Fruit fly (Drosophila melanogaster): ENCODE data around the gene Acbp1.

DNA sequence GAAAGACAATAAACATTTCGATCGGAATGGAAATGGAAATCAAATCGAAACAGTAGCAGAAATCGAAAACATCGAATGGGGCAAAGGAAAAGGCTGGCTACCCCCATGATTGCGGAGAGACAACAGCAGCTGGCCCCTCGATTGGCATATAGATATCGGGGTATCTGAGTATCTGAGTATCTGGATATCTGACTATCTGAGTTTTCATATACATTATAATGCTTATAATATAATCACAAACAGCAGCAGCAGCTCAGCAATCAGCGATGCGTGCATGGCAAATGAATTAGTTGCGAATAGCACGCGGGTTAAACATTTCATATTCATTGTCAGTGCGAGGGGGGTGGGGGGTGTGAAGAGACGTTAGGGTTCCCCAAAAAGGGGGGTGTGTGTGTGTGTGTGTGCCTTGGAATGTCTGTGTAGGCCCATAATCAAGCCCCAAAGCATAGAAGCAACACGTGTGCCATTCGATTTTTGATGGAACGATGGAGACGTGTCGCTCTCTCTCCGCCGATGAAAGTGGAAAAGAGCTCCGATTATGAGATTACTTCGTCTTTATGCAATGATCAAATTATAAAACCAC, 8.4 kb upstream of the Acbp1 start:
- TF ChIP-seq CTCF (optimal IDR thresholded peaks at IDR 0.05) (no peak), CG8478 (optimal IDR thresholded peaks at IDR 0.05) (no peak)

Measured in S2 (cell line).